Worm (Caenorhabditis elegans): ENCODE results near the gene ztf-30.

ce11 chrIII:8580802-8581201 is 16.9 kb downstream of the ztf-30 start, which contains the start of gene doxa-1:
- TF ChIP-seq flt-1 (GFP tag; IDR thresholded peaks at IDR 0.05), result no peak
- TF ChIP-seq T22C8.4 (GFP tag; IDR thresholded peaks at IDR 0.05), result no peak
